Worm (Caenorhabditis elegans): ENCODE measurements around the gene C16D9.4.

C16D9.4 gene

ce11 chrV:8230056-8230455, 12.6 kb downstream of the C16D9.4 start:
- TF ChIP-seq lin-15B (tag; optimal IDR thresholded peaks at IDR 0.05) = no peak
- peak; percentile 64 for TF ChIP-seq mes-2 (tag; optimal IDR thresholded peaks at IDR 0.05; ENCODE audit: poor library complexity, severe bottlenecking)
- TF ChIP-seq madf-5 (GFP tag; IDR thresholded peaks at IDR 0.05) = 0 out of 4 replicates have a peak, but pooled peaks have one; percentile 38
- TF ChIP-seq gei-8 (GFP tag; optimal IDR thresholded peaks at IDR 0.05) = no peak
- TF ChIP-seq snpc-1.2 (GFP tag; IDR thresholded peaks at IDR 0.05) = peak; percentile 32; the same call in 1 of the 2 replicates
- TF ChIP-seq hmg-1.1 (GFP tag; IDR thresholded peaks at IDR 0.05) = 0 out of 2 replicates have a peak, but pooled peaks have one; percentile 29
- TF ChIP-seq snpc-4 (tag; optimal IDR thresholded peaks at IDR 0.05) = peak; percentile 55
- peak; percentile 77 for TF ChIP-seq lim-7 (GFP tag; IDR thresholded peaks at IDR 0.05)
- peak; percentile 0 for TF ChIP-seq hlh-30 (tag; optimal IDR thresholded peaks at IDR 0.05; ENCODE audit: insufficient read depth)
- 0 out of 2 replicates have a peak, but pooled peaks have one; percentile 32 for TF ChIP-seq dmd-8 (GFP tag; IDR thresholded peaks at IDR 0.05)
- peak; percentile 53; the same call in 1 of the 2 replicates for TF ChIP-seq ceh-44 (GFP tag; IDR thresholded peaks at IDR 0.05)
- TF ChIP-seq aha-1 (tag) = peak; percentile 54
- TF ChIP-seq pha-4 (GFP tag; IDR thresholded peaks at IDR 0.05) = no peak
- TF ChIP-seq pha-4 (tag; optimal IDR thresholded peaks at IDR 0.05) = no peak
- TF ChIP-seq egl-43 (GFP tag; IDR thresholded peaks at IDR 0.05) = peak; percentile 75
- 0 out of 2 replicates have a peak, but pooled peaks have one; percentile 35 for TF ChIP-seq madf-9 (GFP tag; conservative IDR thresholded peaks at IDR 0.05)
- TF ChIP-seq daf-8 (GFP tag; IDR thresholded peaks at IDR 0.05) = no peak
- TF ChIP-seq lir-3 (tag; optimal IDR thresholded peaks at IDR 0.05) = no peak
- peak; percentile 6 for TF ChIP-seq duxl-1 (tag; optimal IDR thresholded peaks at IDR 0.05; ENCODE audit: poor library complexity)
- TF ChIP-seq mxl-3 (GFP tag; optimal IDR thresholded peaks at IDR 0.05) = peak; percentile 18
- TF ChIP-seq daf-16 (GFP tag; optimal IDR thresholded peaks at IDR 0.05) = no peak
- TF ChIP-seq daf-16 (tag; optimal IDR thresholded peaks at IDR 0.05) = peak; percentile 33
- TF ChIP-seq ZK337.2 (GFP tag; IDR thresholded peaks at IDR 0.05) = peak; percentile 26; the same call in 1 of the 2 replicates
- TF ChIP-seq vab-7 (GFP tag; IDR thresholded peaks at IDR 0.05) = peak; percentile 60; the same call in 1 of the 2 replicates
- TF ChIP-seq daf-19 (GFP tag; conservative IDR thresholded peaks at IDR 0.05) = no peak
- no peak for TF ChIP-seq F49E8.2 (tag; optimal IDR thresholded peaks at IDR 0.05; ENCODE audit: borderline replicate concordance)
- peak; percentile 52 for TF ChIP-seq dmd-6 (GFP tag; IDR thresholded peaks at IDR 0.05)
- TF ChIP-seq nhr-25 (tag; optimal IDR thresholded peaks at IDR 0.05; ENCODE audit: borderline replicate concordance, insufficient read depth) = no peak
- no peak for TF ChIP-seq zip-2 (tag; optimal IDR thresholded peaks at IDR 0.05)
- peak; percentile 47; the same call in 1 of the 2 replicates for TF ChIP-seq T26A8.4 (GFP tag; IDR thresholded peaks at IDR 0.05)
- 0 out of 2 replicates have a peak, but pooled peaks have one; percentile 21 for TF ChIP-seq F26F4.8 (GFP tag; conservative IDR thresholded peaks at IDR 0.05)
- TF ChIP-seq lin-1 (GFP tag; IDR thresholded peaks at IDR 0.05) = no peak
- no peak for TF ChIP-seq jun-1 (tag; optimal IDR thresholded peaks at IDR 0.05)
- no peak for TF ChIP-seq dpl-1 (GFP tag; optimal IDR thresholded peaks at IDR 0.05)
- 0 out of 2 replicates have a peak, but pooled peaks have one; percentile 54 for TF ChIP-seq tra-1 (GFP tag; IDR thresholded peaks at IDR 0.05)

ce11 chrV:8228712-8229119, 14.0 kb downstream of the C16D9.4 start:
- TF ChIP-seq pha-4 (GFP tag; IDR thresholded peaks at IDR 0.05) (peak; percentile 86), pha-4 (tag; optimal IDR thresholded peaks at IDR 0.05) (no peak), nhr-77 (tag; optimal IDR thresholded peaks at IDR 0.05) (peak; percentile 54), Y48G9A.11 (GFP tag; IDR thresholded peaks at IDR 0.05) (peak; percentile 92), cey-2 (tag; optimal IDR thresholded peaks at IDR 0.05; ENCODE audit: borderline replicate concordance, insufficient read depth) (no peak), aha-1 (tag) (no peak), zip-11 (GFP tag; IDR thresholded peaks at IDR 0.05) (no peak), lsy-2 (tag; optimal IDR thresholded peaks at IDR 0.05) (peak in 1 of 2 experiments; percentile 77), unc-130 (GFP tag; optimal IDR thresholded peaks at IDR 0.05) (peak; percentile 91), lin-1 (GFP tag; IDR thresholded peaks at IDR 0.05) (peak; percentile 49; the same call in 1 of the 2 replicates), hlh-30 (tag; optimal IDR thresholded peaks at IDR 0.05; ENCODE audit: insufficient read depth) (peak; percentile 80), skn-1 (tag; optimal IDR thresholded peaks at IDR 0.05) (no peak), hlh-11 (tag; optimal IDR thresholded peaks at IDR 0.05) (peak; percentile 83), ztf-11 (tag; optimal IDR thresholded peaks at IDR 0.05) (no peak), madf-9 (GFP tag; conservative IDR thresholded peaks at IDR 0.05) (0 out of 2 replicates have a peak, but pooled peaks have one; percentile 10), ces-1 (GFP tag; optimal IDR thresholded peaks at IDR 0.05) (peak; percentile 13), F10B5.3 (tag; optimal IDR thresholded peaks at IDR 0.05) (peak; percentile 83), dpl-1 (GFP tag; optimal IDR thresholded peaks at IDR 0.05) (peak; percentile 53), nhr-25 (tag; optimal IDR thresholded peaks at IDR 0.05; ENCODE audit: borderline replicate concordance, insufficient read depth) (peak; percentile 56), tra-1 (GFP tag; IDR thresholded peaks at IDR 0.05) (peak; percentile 83), zag-1 (tag; optimal IDR thresholded peaks at IDR 0.05) (no peak), egl-43 (GFP tag; IDR thresholded peaks at IDR 0.05) (no peak), nhr-28 (tag; optimal IDR thresholded peaks at IDR 0.05) (peak; percentile 56), madf-5 (GFP tag; IDR thresholded peaks at IDR 0.05) (no peak)
